Fruit fly (Drosophila melanogaster): ENCODE measurements around the gene CG4911.

dm6 chr3L:9113582-9114282, 41.2 kb upstream of the CG4911 start:
- TF ChIP-seq Sp1 (GFP tag; optimal IDR thresholded peaks at IDR 0.05) (no peak), OdsH (GFP tag; optimal IDR thresholded peaks at IDR 0.05) (no peak), psq (GFP tag; optimal IDR thresholded peaks at IDR 0.05) (no peak)

All from whole organism, wandering third instar larva.